Fruit fly (Drosophila melanogaster) whole organism, embryonic: Measurements from ENCODE around the gene CG11951.

Source experiments
- Asciz ChIP-seq: fragments of 200-800 bp; sonication (Bioruptor generic); optimal IDR thresholded peaks from 2 replicates; lab custom pipeline; 2017; ENCODE audit warnings: missing biosample characterization, mild to moderate bottlenecking, missing genetic modification characterization, missing genetic modification reagents
- Blimp-1 ChIP-seq: fragments of 200-800 bp; sonication (Bioruptor generic); optimal IDR thresholded peaks from 3 replicates; lab custom pipeline; 2018; ENCODE audit warnings: missing biosample characterization, missing genetic modification characterization, mild to moderate bottlenecking, moderate library complexity, missing genetic modification reagents
- CG10366 ChIP-seq: fragments of 200-800 bp; sonication (Bioruptor generic); IDR thresholded peaks from 2 replicates; pipeline ENCODE4 v1.3.6; 2022; ENCODE audit warnings: missing biosample characterization, missing genetic modification characterization
- CG10462 ChIP-seq: fragments of 200-800 bp; sonication (Bioruptor generic); optimal IDR thresholded peaks from 2 replicates; lab custom pipeline; 2016; ENCODE audit warnings: missing biosample characterization, missing genetic modification characterization
- CG11696 ChIP-seq: fragments of 200-800 bp; sonication (Bioruptor generic); IDR thresholded peaks from 2 replicates; pipeline ENCODE4 v1.3.6; 2022; ENCODE audit warnings: missing biosample characterization, missing genetic modification characterization
- CG12236 ChIP-seq: fragments of 200-800 bp; sonication (Bioruptor generic); optimal IDR thresholded peaks from 2 replicates; lab custom pipeline; 2016; ENCODE audit warnings: missing biosample characterization, missing genetic modification characterization
- CG1233 ChIP-seq: fragments of 200-800 bp; sonication (Bioruptor generic); optimal IDR thresholded peaks from 4 replicates; lab custom pipeline; 2018; ENCODE audit warnings: missing biosample characterization, mild to moderate bottlenecking, missing genetic modification characterization
- CG13287 ChIP-seq: fragments of 200-800 bp; sonication (Bioruptor generic); IDR thresholded peaks from 2 replicates; pipeline ENCODE4 v1.3.6; 2022; ENCODE audit warnings: missing biosample characterization, missing genetic modification characterization; ENCODE audit not compliant: partially characterized antibody
- CG13894 ChIP-seq: fragments of 200-800 bp; sonication (Bioruptor generic); optimal IDR thresholded peaks from 3 replicates; lab custom pipeline; 2018; ENCODE audit warnings: missing biosample characterization, mild to moderate bottlenecking, missing genetic modification characterization, moderate library complexity
- CG15696 ChIP-seq: fragments of 200-800 bp; sonication (Bioruptor generic); optimal IDR thresholded peaks from 2 replicates; lab custom pipeline; 2019; ENCODE audit warnings: missing biosample characterization, mild to moderate bottlenecking, missing genetic modification characterization, moderate library complexity
- CG16815 ChIP-seq: fragments of 200-800 bp; sonication (Bioruptor generic); optimal IDR thresholded peaks from 3 replicates; lab custom pipeline; 2017; ENCODE audit warnings: missing biosample characterization, mild to moderate bottlenecking, missing genetic modification characterization
- CG17361 ChIP-seq: fragments of 200-800 bp; sonication (Bioruptor generic); IDR thresholded peaks from 3 replicates; pipeline ENCODE4 v1.3.6; 2022; ENCODE audit warnings: missing biosample characterization, missing genetic modification characterization
- CG18619 ChIP-seq: fragments of 200-800 bp; sonication (Bioruptor generic); optimal IDR thresholded peaks from 3 replicates; lab custom pipeline; 2017; ENCODE audit warnings: missing biosample characterization, mild to moderate bottlenecking, missing genetic modification characterization
- CG2116 ChIP-seq: fragments of 200-800 bp; sonication (Bioruptor generic); optimal IDR thresholded peaks from 3 replicates; lab custom pipeline; 2018; ENCODE audit warnings: missing biosample characterization, mild to moderate bottlenecking, missing genetic modification characterization
- CG2889 ChIP-seq: fragments of 200-800 bp; sonication (Bioruptor generic); IDR thresholded peaks from 3 replicates; pipeline ENCODE4 v1.3.6; 2022; ENCODE audit warnings: missing biosample characterization, missing genetic modification characterization
- CG31224 ChIP-seq: fragments of 200-800 bp; sonication (Bioruptor generic); IDR thresholded peaks from 2 replicates; pipeline ENCODE4 v1.3.6; 2022; ENCODE audit warnings: missing biosample characterization, missing genetic modification characterization
- CG31441 ChIP-seq: fragments of 200-800 bp; sonication (Bioruptor generic); IDR thresholded peaks from 2 replicates; pipeline ENCODE4 v1.3.6; 2022; ENCODE audit warnings: missing biosample characterization, missing genetic modification characterization
- CG42726 ChIP-seq: fragments of 200-800 bp; sonication (Bioruptor generic); IDR thresholded peaks from 2 replicates; pipeline ENCODE4 v1.3.6; 2022; ENCODE audit warnings: missing biosample characterization, missing genetic modification characterization; ENCODE audit not compliant: partially characterized antibody
- CG4730 ChIP-seq: fragments of 200-800 bp; sonication (Bioruptor generic); IDR thresholded peaks from 2 replicates; pipeline ENCODE4 v1.3.6; 2022; ENCODE audit warnings: missing biosample characterization, missing genetic modification characterization
- CG7928 ChIP-seq: fragments of 200-800 bp; sonication (Bioruptor generic); optimal IDR thresholded peaks from 2 replicates; lab custom pipeline; 2017; ENCODE audit warnings: missing biosample characterization, mild to moderate bottlenecking, missing genetic modification characterization
- Camta ChIP-seq: fragments of 200-800 bp; sonication (Bioruptor generic); optimal IDR thresholded peaks from 2 replicates; lab custom pipeline; 2016; ENCODE audit warnings: missing biosample characterization, missing genetic modification characterization
- CkIIα-i1 ChIP-seq: fragments of 200-800 bp; sonication (Bioruptor generic); IDR thresholded peaks from 2 replicates; pipeline ENCODE4 v1.3.6; 2022; ENCODE audit warnings: missing biosample characterization, missing genetic modification characterization
- D ChIP-seq, 2 experiments: fragments of 200-800 bp in 1 of 2; fragments of >200 bp in 1 of 2; sonication (Bioruptor generic) in 1 of 2; optimal IDR thresholded peaks; 2 replicates in 1 of 2; 3 replicates in 1 of 2; lab custom pipeline; 2017; ENCODE audit warnings: mild to moderate bottlenecking in 1 of 2, missing biosample characterization in 1 of 2, missing genetic modification characterization in 1 of 2, missing genetic modification reagents in 1 of 2
- D19A ChIP-seq: fragments of 200-800 bp; optimal IDR thresholded peaks from 3 replicates; lab custom pipeline; 2019; ENCODE audit warnings: missing biosample characterization, mild to moderate bottlenecking, missing genetic modification characterization, moderate library complexity
- Dbx ChIP-seq: fragments of 200-800 bp; sonication (Bioruptor generic); IDR thresholded peaks from 3 replicates; pipeline ENCODE4 v1.3.6; 2022; ENCODE audit warnings: missing biosample characterization, missing genetic modification characterization
- Deaf1 ChIP-seq: fragments of 200-800 bp; optimal IDR thresholded peaks from 3 replicates; lab custom pipeline; 2019; ENCODE audit warnings: missing biosample characterization, mild to moderate bottlenecking, missing genetic modification characterization, moderate library complexity
- Dip2 ChIP-seq: fragments of 200-800 bp; sonication (Bioruptor generic); IDR thresholded peaks from 2 replicates; pipeline ENCODE4 v1.3.6; 2022; ENCODE audit warnings: missing biosample characterization, missing genetic modification characterization
- Fer3 ChIP-seq: fragments of 200-800 bp; sonication (Bioruptor generic); optimal IDR thresholded peaks from 2 replicates; lab custom pipeline; 2018; ENCODE audit warnings: missing biosample characterization, mild to moderate bottlenecking, missing genetic modification characterization, moderate library complexity
- Gug ChIP-seq: fragments of 200-800 bp; sonication (Bioruptor generic); IDR thresholded peaks from 4 replicates; pipeline ENCODE4 v1.3.6; 2022; ENCODE audit warnings: missing biosample characterization, missing genetic modification characterization
- MBD-R2 ChIP-seq: fragments of 200-800 bp; sonication (Bioruptor generic); IDR thresholded peaks from 2 replicates; pipeline ENCODE4 v1.3.6; 2022; ENCODE audit warnings: missing biosample characterization, missing genetic modification characterization
- NC2β ChIP-seq: fragments of 200-800 bp; sonication (Bioruptor generic); optimal IDR thresholded peaks from 2 replicates; lab custom pipeline; 2016; ENCODE audit warnings: missing biosample characterization, missing genetic modification characterization
- Opbp ChIP-seq: fragments of 200-800 bp; sonication (Bioruptor generic); IDR thresholded peaks from 3 replicates; pipeline ENCODE4 v1.3.6; 2022; ENCODE audit warnings: missing biosample characterization, missing genetic modification characterization; ENCODE audit not compliant: partially characterized antibody
- Taf1 ChIP-seq: fragments of 200-800 bp; sonication (Bioruptor generic); IDR thresholded peaks from 2 replicates; pipeline ENCODE4 v1.3.6; 2022; ENCODE audit warnings: missing biosample characterization, missing genetic modification characterization
- Xbp1 ChIP-seq: fragments of 200-800 bp; sonication (Bioruptor generic); optimal IDR thresholded peaks from 3 replicates; lab custom pipeline; 2016; ENCODE audit warnings: missing biosample characterization, mild to moderate bottlenecking, missing genetic modification characterization
- ara ChIP-seq: fragments of 200-800 bp; sonication (Bioruptor generic); IDR thresholded peaks from 2 replicates; pipeline ENCODE4 v1.3.6; 2022; ENCODE audit warnings: missing biosample characterization, missing genetic modification characterization
- cg ChIP-seq: fragments of 200-800 bp; sonication (Bioruptor generic); optimal IDR thresholded peaks from 3 replicates; lab custom pipeline; 2019; ENCODE audit warnings: missing biosample characterization, mild to moderate bottlenecking, missing genetic modification characterization, moderate library complexity
- chinmo ChIP-seq: fragments of 200-800 bp; sonication (Bioruptor generic); IDR thresholded peaks from 4 replicates; pipeline ENCODE4 v1.3.6; 2022; ENCODE audit warnings: missing biosample characterization, missing genetic modification characterization; ENCODE audit not compliant: partially characterized antibody
- chn ChIP-seq: fragments of 200-800 bp; sonication (Bioruptor generic); optimal IDR thresholded peaks from 2 replicates; lab custom pipeline; 2016; ENCODE audit warnings: missing biosample characterization, missing genetic modification characterization
- dmrt11E ChIP-seq: fragments of 200-800 bp; sonication (Bioruptor generic); optimal IDR thresholded peaks from 3 replicates; lab custom pipeline; 2018; ENCODE audit warnings: missing biosample characterization, mild to moderate bottlenecking, missing genetic modification characterization, moderate library complexity
- eyg ChIP-seq: fragments of 200-800 bp; sonication (Bioruptor generic); optimal IDR thresholded peaks from 3 replicates; lab custom pipeline; 2016; ENCODE audit warnings: missing biosample characterization, missing genetic modification characterization
- gfzf ChIP-seq: fragments of 200-800 bp; sonication (Bioruptor generic); optimal IDR thresholded peaks from 2 replicates; lab custom pipeline; 2016; ENCODE audit warnings: missing biosample characterization, mild to moderate bottlenecking, missing genetic modification characterization, moderate library complexity
- gro ChIP-seq: fragments of 200-800 bp; sonication (Bioruptor generic); optimal IDR thresholded peaks from 2 replicates; lab custom pipeline; 2016; ENCODE audit warnings: missing biosample characterization, missing genetic modification characterization
- h ChIP-seq: fragments of >200 bp; optimal IDR thresholded peaks from 2 replicates; lab custom pipeline; 2017
- hkb ChIP-seq, 2 experiments: fragments of 200-800 bp in 1 of 2; fragments of >200 bp in 1 of 2; sonication (Bioruptor generic) in 1 of 2; IDR thresholded peaks in 1 of 2; optimal IDR thresholded peaks in 1 of 2; 2 replicates each; pipeline versions ENCODE4 v1.3.6 to Lab custom; 2017 to 2022; ENCODE audit warnings: missing biosample characterization in 1 of 2, missing genetic modification characterization in 1 of 2
- hth ChIP-seq: fragments of >200 bp; optimal IDR thresholded peaks from 2 replicates; lab custom pipeline; 2017; ENCODE audit warnings: inconsistent platforms
- kni ChIP-seq: fragments of 200-800 bp; sonication (Bioruptor generic); optimal IDR thresholded peaks from 3 replicates; lab custom pipeline; 2017; ENCODE audit warnings: mild to moderate bottlenecking, missing biosample characterization, missing genetic modification reagents, missing genetic modification characterization
- org-1 ChIP-seq: fragments of 200-800 bp; sonication (Bioruptor generic); optimal IDR thresholded peaks from 2 replicates; lab custom pipeline; 2017; ENCODE audit warnings: missing biosample characterization, missing genetic modification characterization
- pum ChIP-seq: fragments of 200-800 bp; sonication (Bioruptor generic); optimal IDR thresholded peaks from 2 replicates; lab custom pipeline; 2016; ENCODE audit warnings: missing biosample characterization, missing genetic modification characterization
- shn ChIP-seq: fragments of 200-800 bp; sonication (Bioruptor generic); optimal IDR thresholded peaks from 3 replicates; lab custom pipeline; 2016; ENCODE audit warnings: missing biosample characterization, missing genetic modification characterization
- slp2 ChIP-seq: fragments of 200-800 bp; sonication (Bioruptor generic); optimal IDR thresholded peaks from 2 replicates; lab custom pipeline; 2016; ENCODE audit warnings: missing biosample characterization, missing genetic modification characterization
- yki ChIP-seq: fragments of >200 bp; optimal IDR thresholded peaks from 3 replicates; lab custom pipeline; 2018

The CG11951 gene

dm6 chr3R:29207996-29208395, 30.5 kb downstream of the CG11951 start (continued):
- TF ChIP-seq slp2 (peak; percentile 26), CG1233 (GFP tag; lab: Kevin White, UChicago) (peak; percentile 54), h (lab: Kevin White, UChicago) (no peak), chn (GFP tag; lab: Kevin White, UChicago) (peak; percentile 20), Fer3 (tag; lab: Kevin White, UChicago) (peak; percentile 56), Gug (GFP tag; lab: Robert Waterston, UW) (no peak; the same call in 3 of the 4 replicates), CG10462 (GFP tag; lab: Kevin White, UChicago) (no peak), pum (GFP tag; lab: Kevin White, UChicago) (peak; percentile 27), CG13287 (GFP tag; lab: Robert Waterston, UW) (no peak), Asciz (GFP tag; lab: Kevin White, UChicago) (peak; percentile 66), CG12236 (GFP tag; lab: Kevin White, UChicago) (no peak), D19A (tag; lab: Kevin White, UChicago) (peak; percentile 69), CG17361 (peak; percentile 62; the same call in 2 of the 3 replicates), eyg (GFP tag; lab: Kevin White, UChicago) (no peak), Opbp (no peak), CG42726 (GFP tag; lab: Robert Waterston, UW) (no peak), cg (GFP tag; lab: Kevin White, UChicago) (no peak), kni (no peak), Taf1 (GFP tag; lab: Robert Waterston, UW) (no peak), CG31441 (GFP tag; lab: Robert Waterston, UW) (peak; percentile 75), CG2116 (GFP tag; lab: Kevin White, UChicago) (peak; percentile 3), Xbp1 (peak; percentile 70), Camta (peak; percentile 30), shn (no peak), CG18619 (GFP tag; lab: Kevin White, UChicago) (peak; percentile 32), CG16815 (GFP tag; lab: Kevin White, UChicago) (no peak), CG7928 (GFP tag; lab: Kevin White, UChicago) (no peak), CG11696 (0 out of 2 replicates have a peak, but pooled peaks have one; percentile 17), CG15696 (tag; lab: Kevin White, UChicago) (no peak), NC2β (GFP tag; lab: Kevin White, UChicago) (peak; percentile 10), Dip2 (no peak), CG13894 (no peak), Blimp-1 (GFP tag; lab: Kevin White, UChicago) (peak; percentile 83), CG2889 (peak; percentile 28; the same call in 1 of the 3 replicates), CG4730 (peak; percentile 57), chinmo (GFP tag; lab: Robert Waterston, UW) (no peak), gfzf (no peak), Dbx (GFP tag; lab: Robert Waterston, UW) (no peak), hth (lab: Kevin White, UChicago) (no peak), dmrt11E (tag; lab: Kevin White, UChicago) (peak; percentile 66), D (optimal IDR thresholded peaks at IDR 0.05; lab: Kevin White, UChicago) (no peak), D (GFP tag; optimal IDR thresholded peaks at IDR 0.05; lab: Kevin White, UChicago) (peak; percentile 73), gro (no peak), CG31224 (no peak), ara (GFP tag; lab: Robert Waterston, UW) (peak; percentile 51; the same call in 1 of the 2 replicates), Deaf1 (tag; lab: Kevin White, UChicago) (no peak), MBD-R2 (no peak), CG10366 (GFP tag; lab: Robert Waterston, UW) (peak; percentile 79), CkIIα-i1 (no peak), yki (lab: Kevin White, UChicago) (no peak), hkb (optimal IDR thresholded peaks at IDR 0.05; lab: Kevin White, UChicago) (no peak), hkb (GFP tag; IDR thresholded peaks at IDR 0.05; lab: Robert Waterston, UW) (peak; percentile 80), org-1 (peak; percentile 50)
